Worm (Caenorhabditis elegans) whole organism, L1 larva: ENCODE results near the gene C46C2.7.

Source experiments
- C16A3.4 ChIP-seq: fragments of 150-350 bp; optimal IDR thresholded peaks from 2 replicates; lab custom pipeline; 2014; ENCODE audit warnings: missing biosample characterization, missing genetic modification characterization
- C34B4.2 ChIP-seq: sonication (generic microtip); optimal IDR thresholded peaks from 2 replicates; lab custom pipeline; 2017; ENCODE audit warnings: mild to moderate bottlenecking, missing genetic modification characterization, missing compliant biosample characterization
- Y116A8C.19 ChIP-seq: sonication (generic microtip); optimal IDR thresholded peaks from 2 replicates; lab custom pipeline; 2016; ENCODE audit warnings: missing compliant biosample characterization, missing genetic modification characterization, borderline replicate concordance
- ama-1 ChIP-seq: fragments of 150-350 bp; optimal IDR thresholded peaks from 2 replicates; lab custom pipeline; 2014
- ceh-63 ChIP-seq: fragments of 200-800 bp; sonication (Bioruptor generic); optimal IDR thresholded peaks from 2 replicates; lab custom pipeline; 2018; ENCODE audit warnings: mild to moderate bottlenecking, missing genetic modification characterization, missing compliant biosample characterization
- ceh-90 ChIP-seq: sonication (generic microtip); optimal IDR thresholded peaks from 2 replicates; lab custom pipeline; 2016; ENCODE audit warnings: missing genetic modification characterization, missing compliant biosample characterization
- dpl-1 ChIP-seq, 3 experiments: fragments of 150-350 bp in 2 of 3; sonication (generic microtip) in 1 of 3; optimal IDR thresholded peaks; 2 replicates each; lab custom pipeline; 2014 to 2017; ENCODE audit warnings: missing biosample characterization in 3 of 3, missing genetic modification characterization in 3 of 3, missing genetic modification reagents in 3 of 3
- efl-1 ChIP-seq, 4 experiments: fragments of 150-350 bp; optimal IDR thresholded peaks in 3 of 4; peaks in 1 of 4; 1 replicate in 1 of 4; 2 replicates in 3 of 4; lab custom pipeline; 2014; ENCODE audit warnings: missing biosample characterization in 2 of 4, missing genetic modification characterization in 2 of 4, missing genetic modification reagents in 2 of 4
- egl-13 ChIP-seq: sonication (generic microtip); optimal IDR thresholded peaks from 2 replicates; lab custom pipeline; 2016; ENCODE audit warnings: missing genotype, missing genetic modification reagents, missing genetic modification characterization, missing compliant biosample characterization
- egl-27 ChIP-seq, 2 experiments: fragments of 150-350 bp in 1 of 2; sonication (generic microtip); optimal IDR thresholded peaks; 3 replicates each; lab custom pipeline; 2017 to 2018; ENCODE audit warnings: missing biosample characterization in 2 of 2, missing genetic modification characterization in 2 of 2, missing genetic modification reagents in 2 of 2
- elt-3 ChIP-seq, 6 experiments: fragments of 150-350 bp in 1 of 6; sonication (generic microtip); optimal IDR thresholded peaks; 2 replicates each; lab custom pipeline; 2017 to 2018; ENCODE audit warnings: missing biosample characterization in 6 of 6, missing genetic modification characterization in 6 of 6, inconsistent platforms in 1 of 6
- ets-5 ChIP-seq: fragments of 200-800 bp; sonication (Bioruptor generic); IDR thresholded peaks from 2 replicates; pipeline ENCODE4 v1.3.6; 2022; ENCODE audit warnings: missing genetic modification characterization, missing compliant biosample characterization
- fkh-4 ChIP-seq: sonication (generic microtip); optimal IDR thresholded peaks from 2 replicates; lab custom pipeline; 2016; ENCODE audit warnings: missing compliant biosample characterization, missing genetic modification characterization, borderline replicate concordance
- fkh-8 ChIP-seq: sonication (generic microtip); optimal IDR thresholded peaks from 2 replicates; lab custom pipeline; 2016; ENCODE audit warnings: mild to moderate bottlenecking, missing genetic modification characterization, missing compliant biosample characterization
- fos-1 ChIP-seq: fragments of 150-350 bp; optimal IDR thresholded peaks from 2 replicates; lab custom pipeline; 2014; ENCODE audit warnings: missing biosample characterization, missing genetic modification characterization
- grh-1 ChIP-seq: fragments of 200-800 bp; sonication (Bioruptor generic); IDR thresholded peaks from 2 replicates; pipeline ENCODE4 v1.3.6; 2022; ENCODE audit warnings: missing genetic modification reagents, missing genetic modification characterization, missing compliant biosample characterization
- hlh-17 ChIP-seq: fragments of 200-800 bp; sonication (Bioruptor generic); optimal IDR thresholded peaks from 2 replicates; lab custom pipeline; 2018; ENCODE audit warnings: missing genetic modification characterization, mild to moderate bottlenecking, missing compliant biosample characterization, moderate library complexity, borderline replicate concordance
- hlh-4 ChIP-seq: sonication (generic microtip); optimal IDR thresholded peaks from 2 replicates; lab custom pipeline; 2016; ENCODE audit warnings: mild to moderate bottlenecking, missing genetic modification characterization, missing compliant biosample characterization
- jun-1 ChIP-seq: fragments of 150-350 bp; optimal IDR thresholded peaks from 2 replicates; lab custom pipeline; 2014; ENCODE audit warnings: missing biosample characterization, missing genetic modification reagents, missing genetic modification characterization
- lin-35 ChIP-seq, 2 experiments: fragments of 150-350 bp; optimal IDR thresholded peaks; 2 replicates each; lab custom pipeline; 2014; ENCODE audit warnings: missing biosample characterization in 2 of 2, missing genetic modification characterization in 2 of 2, missing genetic modification reagents in 2 of 2
- lin-39 ChIP-seq: fragments of 150-350 bp; optimal IDR thresholded peaks from 2 replicates; lab custom pipeline; 2014; ENCODE audit warnings: missing biosample characterization, missing genetic modification reagents, missing genetic modification characterization
- lir-3 ChIP-seq: sonication (generic microtip); optimal IDR thresholded peaks from 2 replicates; lab custom pipeline; 2016; ENCODE audit warnings: mild to moderate bottlenecking, missing genetic modification characterization, moderate library complexity, missing compliant biosample characterization; ENCODE audit not compliant: poor library complexity
- lsy-2 ChIP-seq, 2 experiments: fragments of 150-350 bp; optimal IDR thresholded peaks; 2 replicates each; lab custom pipeline; 2014; ENCODE audit warnings: missing biosample characterization in 2 of 2, missing genetic modification characterization in 2 of 2
- mab-9 ChIP-seq: fragments of 200-800 bp; sonication (Bioruptor generic); IDR thresholded peaks from 2 replicates; pipeline ENCODE4 v1.3.6; 2022; ENCODE audit warnings: missing genetic modification reagents, missing genetic modification characterization, missing compliant biosample characterization
- mdl-1 ChIP-seq, 2 experiments: fragments of 150-350 bp; optimal IDR thresholded peaks; 2 replicates each; lab custom pipeline; 2014 to 2017; ENCODE audit warnings: missing biosample characterization in 2 of 2, missing genetic modification characterization in 2 of 2, inconsistent platforms in 1 of 2
- nhr-19 ChIP-seq: fragments of 200-800 bp; sonication (Bioruptor generic); conservative IDR thresholded peaks from 2 replicates; pipeline ENCODE4 v1.3.6; 2022; ENCODE audit warnings: missing genetic modification characterization, missing compliant biosample characterization
- nhr-20 ChIP-seq: sonication (generic microtip); optimal IDR thresholded peaks from 2 replicates; lab custom pipeline; 2016; ENCODE audit warnings: mild to moderate bottlenecking, missing genetic modification characterization, missing compliant biosample characterization
- nhr-237 ChIP-seq: fragments of 150-350 bp; optimal IDR thresholded peaks from 2 replicates; lab custom pipeline; 2014; ENCODE audit warnings: missing biosample characterization, missing genetic modification characterization
- nhr-47 ChIP-seq: sonication (generic microtip); optimal IDR thresholded peaks from 2 replicates; lab custom pipeline; 2016; ENCODE audit warnings: mild to moderate bottlenecking, missing genetic modification characterization, moderate library complexity, missing compliant biosample characterization
- nhr-76 ChIP-seq: sonication (generic microtip); optimal IDR thresholded peaks from 2 replicates; lab custom pipeline; 2017; ENCODE audit warnings: missing biosample characterization, missing genetic modification characterization
- nhr-77 ChIP-seq: fragments of 150-350 bp; optimal IDR thresholded peaks from 2 replicates; lab custom pipeline; 2014; ENCODE audit warnings: missing biosample characterization, missing genetic modification characterization
- nhr-84 ChIP-seq: sonication (generic microtip); optimal IDR thresholded peaks from 2 replicates; lab custom pipeline; 2017; ENCODE audit warnings: missing biosample characterization, missing genetic modification characterization
- nhr-85 ChIP-seq: sonication (generic microtip); peaks from one replicate; lab custom pipeline; 2016; ENCODE audit warnings: missing genetic modification characterization, inconsistent platforms, missing compliant biosample characterization
- pag-3 ChIP-seq: sonication (generic microtip); optimal IDR thresholded peaks from 2 replicates; lab custom pipeline; 2017; ENCODE audit warnings: missing genetic modification characterization, mild to moderate bottlenecking, missing compliant biosample characterization, antibody characterized with exemption, borderline replicate concordance; ENCODE audit not compliant: insufficient read depth
- pqm-1 ChIP-seq: sonication (generic microtip); optimal IDR thresholded peaks from 3 replicates; lab custom pipeline; 2017; ENCODE audit warnings: missing biosample characterization, missing genetic modification characterization
- skn-1 ChIP-seq: fragments of 150-350 bp; optimal IDR thresholded peaks from 2 replicates; lab custom pipeline; 2014; ENCODE audit warnings: missing biosample characterization, missing genetic modification characterization
- snpc-4 ChIP-seq: fragments of 150-350 bp; optimal IDR thresholded peaks from 2 replicates; lab custom pipeline; 2014; ENCODE audit warnings: missing biosample characterization, missing genetic modification characterization
- snu-23 ChIP-seq: sonication (generic microtip); optimal IDR thresholded peaks from 2 replicates; lab custom pipeline; 2016; ENCODE audit warnings: missing genetic modification characterization, missing compliant biosample characterization
- sptf-1 ChIP-seq: fragments of 150-350 bp; optimal IDR thresholded peaks from 2 replicates; lab custom pipeline; 2014; ENCODE audit warnings: missing biosample characterization, missing genetic modification characterization
- unc-30 ChIP-seq: sonication (generic microtip); optimal IDR thresholded peaks from 2 replicates; lab custom pipeline; 2017; ENCODE audit warnings: missing biosample characterization, missing genetic modification characterization
- unc-62 ChIP-seq: fragments of 150-350 bp; optimal IDR thresholded peaks from 2 replicates; lab custom pipeline; 2014; ENCODE audit warnings: missing biosample characterization, missing genetic modification reagents, missing genetic modification characterization
- vab-15 ChIP-seq: sonication (generic microtip); optimal IDR thresholded peaks from 2 replicates; lab custom pipeline; 2017; ENCODE audit warnings: missing genotype, mild to moderate bottlenecking, missing genetic modification characterization, missing compliant biosample characterization
- xbp-1 ChIP-seq: sonication (generic microtip); optimal IDR thresholded peaks from 2 replicates; lab custom pipeline; 2016; ENCODE audit warnings: missing genetic modification characterization, missing compliant biosample characterization
- zag-1 ChIP-seq: fragments of 150-350 bp; optimal IDR thresholded peaks from 2 replicates; lab custom pipeline; 2014; ENCODE audit warnings: missing biosample characterization, missing genetic modification characterization
- zip-4 ChIP-seq: fragments of 200-800 bp; sonication (Bioruptor generic); optimal IDR thresholded peaks from 2 replicates; lab custom pipeline; 2018; ENCODE audit warnings: mild to moderate bottlenecking, missing genetic modification characterization, moderate library complexity, missing compliant biosample characterization
- ztf-11 ChIP-seq, 2 experiments: sonication (generic microtip); optimal IDR thresholded peaks; 2 replicates each; lab custom pipeline; 2016 to 2017; ENCODE audit warnings: missing genetic modification characterization in 2 of 2, missing biosample characterization in 1 of 2, missing compliant biosample characterization in 1 of 2

Gene C46C2.7

DNA sequence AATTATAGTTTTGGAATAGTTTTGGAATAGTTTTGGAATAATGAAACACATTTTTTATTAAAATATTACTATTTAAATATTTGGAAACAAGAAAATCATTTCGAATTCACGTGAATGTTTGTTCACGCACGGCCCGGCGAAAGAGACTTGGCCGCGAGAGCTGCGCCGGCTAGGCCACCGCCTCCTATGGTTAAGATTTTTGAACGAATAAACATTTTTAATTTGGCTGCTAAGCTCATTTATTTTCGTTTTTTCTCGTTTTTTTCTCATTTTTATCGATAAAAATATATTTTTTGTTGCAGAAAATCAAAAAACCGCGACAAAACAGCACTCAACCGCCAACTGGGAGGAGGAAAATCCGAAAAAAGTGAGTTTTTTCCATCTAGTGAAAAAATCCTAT, at the start of gene C46C2.7:
Gene C46C2.7 (plus strand): TSS at position 301 of the 400 bp plus-strand sequence.
- peak in 1 of 2 experiments; percentile 19 for TF ChIP-seq lsy-2 (tag; optimal IDR thresholded peaks at IDR 0.05; lab: Kevin White, UChicago)

DNA sequence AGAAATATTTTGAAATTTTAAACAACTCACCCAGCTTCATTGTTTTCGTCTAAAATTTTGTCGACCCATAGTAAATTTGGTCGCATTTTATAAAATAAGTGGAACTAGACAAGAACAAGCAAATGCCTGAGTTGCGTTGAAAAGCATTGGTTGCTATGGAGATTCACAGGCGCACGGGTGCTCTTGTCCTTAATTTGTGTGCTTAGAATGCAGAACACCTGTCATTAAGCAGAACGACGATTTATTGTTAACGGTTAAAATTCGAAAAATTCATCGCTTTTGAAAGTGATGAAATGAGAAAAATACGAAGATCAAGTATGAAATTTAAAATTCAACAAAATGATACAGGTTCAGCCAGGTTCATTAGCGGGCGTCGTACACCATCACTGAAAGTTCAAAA, 48.5 kb upstream of the C46C2.7 start, which contains the start of gene daf-10:
Gene daf-10 (minus strand): TSS at position 101 of the 400 bp plus-strand sequence.
- TF ChIP-seq efl-1 (optimal IDR thresholded peaks at IDR 0.05; lab: Kevin White, UChicago), result no peak
- peak in 1 of 2 experiments; percentile 43 for TF ChIP-seq efl-1 (GFP tag; optimal IDR thresholded peaks at IDR 0.05 in 1 of 2; lab: Kevin White, UChicago)
- no peak for TF ChIP-seq hlh-4
- TF ChIP-seq fkh-8 (tag; lab: Kevin White, UChicago), result peak; percentile 2

DNA sequence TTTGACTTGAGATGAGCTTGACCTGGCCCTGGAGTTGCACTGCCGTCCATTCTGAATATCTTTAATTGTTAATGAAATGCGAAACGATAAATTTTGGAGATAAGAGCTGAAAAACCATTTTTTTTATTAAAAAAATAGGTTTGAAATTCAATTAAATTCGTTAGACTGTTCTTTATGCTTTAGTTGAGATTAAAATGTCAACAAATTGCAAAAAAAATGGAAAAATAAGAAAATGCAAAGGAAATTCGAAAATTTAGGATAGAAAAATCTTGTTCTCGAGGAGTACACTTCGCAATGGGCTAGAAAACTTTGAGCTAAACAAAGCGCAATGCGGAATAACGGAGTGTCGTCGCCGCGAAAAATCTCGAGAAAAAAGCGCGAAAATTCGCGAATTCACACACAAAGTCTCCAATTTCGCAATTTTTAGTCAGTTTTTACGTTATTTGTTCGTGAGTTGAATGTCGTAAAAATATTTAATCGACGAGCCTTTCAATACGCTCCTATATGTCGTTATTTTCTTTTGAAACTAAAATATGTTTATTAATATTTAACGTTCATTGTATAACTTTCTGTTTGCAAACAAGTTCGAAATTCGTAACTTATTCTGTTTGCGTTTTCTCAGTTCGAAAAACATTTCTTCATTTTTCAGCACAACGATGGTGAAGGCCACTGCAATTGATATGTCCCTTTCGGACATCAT, 47.7 kb upstream of the C46C2.7 start, which contains the start of the genes rpb-12 and aly-2:
Gene rpb-12 (minus strand): TSS at position 51 of the 700 bp plus-strand sequence.
Gene aly-2 (plus strand): TSS at position 650 of the 700 bp plus-strand sequence.
- TF ChIP-seq lin-39 (tag; lab: Kevin White, UChicago) (no peak), mdl-1 (tag; optimal IDR thresholded peaks at IDR 0.05; lab: Kevin White, UChicago) (peak in 1 of 2 experiments; percentile 28), ceh-90 (tag; lab: Kevin White, UChicago) (no peak), nhr-19 (GFP tag; lab: Robert Waterston, UW) (no peak; the same call in 1 of the 2 replicates), xbp-1 (peak; percentile 51), Y116A8C.19 (tag; lab: Kevin White, UChicago) (no peak), ceh-63 (no peak), jun-1 (tag; lab: Kevin White, UChicago) (peak; percentile 57), fos-1 (tag; lab: Kevin White, UChicago) (no peak), lir-3 (tag; lab: Kevin White, UChicago) (no peak), egl-13 (no peak), egl-27 (tag; optimal IDR thresholded peaks at IDR 0.05; lab: Kevin White, UChicago) (no peak), skn-1 (peak; percentile 59), ztf-11 (tag; optimal IDR thresholded peaks at IDR 0.05; lab: Kevin White, UChicago) (no peak), nhr-84 (tag; lab: Kevin White, UChicago) (no peak), mab-9 (GFP tag; lab: Robert Waterston, UW) (no peak), ets-5 (GFP tag; lab: Robert Waterston, UW) (no peak), efl-1 (optimal IDR thresholded peaks at IDR 0.05; lab: Kevin White, UChicago) (peak; percentile 82 to 87), efl-1 (GFP tag; optimal IDR thresholded peaks at IDR 0.05 in 1 of 2; lab: Kevin White, UChicago) (peak; percentile 83 to 98), C34B4.2 (tag; lab: Kevin White, UChicago) (no peak), nhr-47 (no peak), nhr-85 (tag; lab: Kevin White, UChicago) (peak; percentile 57), unc-62 (no peak), nhr-77 (tag; lab: Kevin White, UChicago) (peak; percentile 53), unc-30 (tag; lab: Kevin White, UChicago) (no peak), ama-1 (lab: Kevin White, UChicago) (no peak), nhr-237 (tag; lab: Kevin White, UChicago) (no peak), sptf-1 (tag; lab: Kevin White, UChicago) (no peak), zag-1 (tag; lab: Kevin White, UChicago) (no peak), elt-3 (tag; optimal IDR thresholded peaks at IDR 0.05; lab: Kevin White, UChicago) (no peak), C16A3.4 (tag; lab: Kevin White, UChicago) (no peak), fkh-8 (tag; lab: Kevin White, UChicago) (peak; percentile 55), nhr-76 (tag; lab: Kevin White, UChicago) (no peak), pqm-1 (tag; lab: Kevin White, UChicago) (no peak), nhr-20 (tag; lab: Kevin White, UChicago) (peak; percentile 57), dpl-1 (GFP tag; optimal IDR thresholded peaks at IDR 0.05; lab: Kevin White, UChicago) (peak; percentile 74 to 88 (median 79)), grh-1 (no peak), fkh-4 (tag; lab: Kevin White, UChicago) (no peak), snu-23 (peak; percentile 74), hlh-4 (no peak), snpc-4 (tag; lab: Kevin White, UChicago) (no peak), lin-35 (GFP tag; optimal IDR thresholded peaks at IDR 0.05; lab: Kevin White, UChicago) (peak; percentile 78 to 88), pag-3 (no peak), hlh-17 (GFP tag; lab: Kevin White, UChicago) (no peak), zip-4 (peak; percentile 8), vab-15 (tag; lab: Kevin White, UChicago) (no peak)
